Worm (Caenorhabditis elegans) whole organism, L1 larva: ENCODE measurements around the gene slfl-5.

Source experiments
- C34B4.2 ChIP-seq: sonication (generic microtip); optimal IDR thresholded peaks from 2 replicates; lab custom pipeline; 2017; ENCODE audit warnings: mild to moderate bottlenecking, missing genetic modification characterization, missing compliant biosample characterization
- ceh-63 ChIP-seq: fragments of 200-800 bp; sonication (Bioruptor generic); optimal IDR thresholded peaks from 2 replicates; lab custom pipeline; 2018; ENCODE audit warnings: mild to moderate bottlenecking, missing genetic modification characterization, missing compliant biosample characterization
- efl-1 ChIP-seq, 4 experiments: fragments of 150-350 bp; optimal IDR thresholded peaks in 3 of 4; peaks in 1 of 4; 1 replicate in 1 of 4; 2 replicates in 3 of 4; lab custom pipeline; 2014; ENCODE audit warnings: missing biosample characterization in 2 of 4, missing genetic modification characterization in 2 of 4, missing genetic modification reagents in 2 of 4
- hlh-17 ChIP-seq: fragments of 200-800 bp; sonication (Bioruptor generic); optimal IDR thresholded peaks from 2 replicates; lab custom pipeline; 2018; ENCODE audit warnings: missing genetic modification characterization, mild to moderate bottlenecking, missing compliant biosample characterization, moderate library complexity, borderline replicate concordance
- nhr-12 ChIP-seq: sonication (generic microtip); optimal IDR thresholded peaks from 2 replicates; lab custom pipeline; 2017; ENCODE audit warnings: missing biosample characterization, missing genetic modification characterization
- nhr-47 ChIP-seq: sonication (generic microtip); optimal IDR thresholded peaks from 2 replicates; lab custom pipeline; 2016; ENCODE audit warnings: mild to moderate bottlenecking, missing genetic modification characterization, moderate library complexity, missing compliant biosample characterization
- nhr-71 ChIP-seq: sonication (generic microtip); optimal IDR thresholded peaks from 2 replicates; lab custom pipeline; 2016; ENCODE audit warnings: mild to moderate bottlenecking, missing genetic modification characterization, moderate library complexity, missing compliant biosample characterization
- pax-3 ChIP-seq: fragments of 200-800 bp; sonication (Bioruptor generic); optimal IDR thresholded peaks from 2 replicates; lab custom pipeline; 2018; ENCODE audit warnings: mild to moderate bottlenecking, missing genetic modification characterization, moderate library complexity, missing compliant biosample characterization
- pqm-1 ChIP-seq: sonication (generic microtip); optimal IDR thresholded peaks from 3 replicates; lab custom pipeline; 2017; ENCODE audit warnings: missing biosample characterization, missing genetic modification characterization
- tlp-1 ChIP-seq: fragments of 150-350 bp; optimal IDR thresholded peaks from 2 replicates; lab custom pipeline; 2014; ENCODE audit warnings: missing biosample characterization, missing genetic modification characterization
- zag-1 ChIP-seq: fragments of 150-350 bp; optimal IDR thresholded peaks from 2 replicates; lab custom pipeline; 2014; ENCODE audit warnings: missing biosample characterization, missing genetic modification characterization

The slfl-5 gene

ce11 chrV:12192129-12192528 is 52.7 kb downstream of the slfl-5 start, which contains the start of gene rnp-1:
Gene rnp-1 (plus strand): TSS chrV:12192273.
- TF ChIP-seq tlp-1 (tag; lab: Kevin White, UChicago) (no peak), nhr-47 (tag; lab: Kevin White, UChicago) (no peak), C34B4.2 (tag; lab: Kevin White, UChicago) (no peak), nhr-71 (tag; lab: Kevin White, UChicago) (peak; percentile 16), hlh-17 (no peak), ceh-63 (GFP tag; lab: Kevin White, UChicago) (no peak), nhr-12 (tag; lab: Kevin White, UChicago) (no peak), pax-3 (tag; lab: Kevin White, UChicago) (peak; percentile 5), pqm-1 (tag; lab: Kevin White, UChicago) (no peak), efl-1 (optimal IDR thresholded peaks at IDR 0.05; lab: Kevin White, UChicago) (no peak), efl-1 (GFP tag; optimal IDR thresholded peaks at IDR 0.05 in 1 of 2; lab: Kevin White, UChicago) (peak in 1 of 2 experiments; percentile 21), zag-1 (tag; lab: Kevin White, UChicago) (no peak)
